Fruit fly (Drosophila melanogaster) whole organism, embryonic: Measurements from ENCODE around the gene CG43059.

Experiments used
- Abd-B ChIP-seq: fragments of 200-800 bp; sonication (Bioruptor generic); optimal IDR thresholded peaks from 2 replicates; lab custom pipeline; 2018; ENCODE audit warnings: missing biosample characterization, mild to moderate bottlenecking, missing genetic modification characterization, moderate library complexity
- Adf1 ChIP-seq: fragments of 200-800 bp; sonication (Bioruptor generic); IDR thresholded peaks from 2 replicates; pipeline ENCODE4 v1.3.6; 2022; ENCODE audit warnings: missing biosample characterization, missing genetic modification characterization
- CG11093 ChIP-seq: fragments of 200-800 bp; sonication (Bioruptor generic); IDR thresholded peaks from 3 replicates; pipeline ENCODE4 v1.3.6; 2022; ENCODE audit warnings: missing biosample characterization, missing genetic modification characterization
- CG11695 ChIP-seq: fragments of 200-800 bp; sonication (Bioruptor generic); IDR thresholded peaks from 3 replicates; pipeline ENCODE4 v1.3.6; 2022; ENCODE audit warnings: missing biosample characterization, missing genetic modification characterization
- CG12104 ChIP-seq: fragments of 200-800 bp; sonication (Bioruptor generic); optimal IDR thresholded peaks from 3 replicates; lab custom pipeline; 2016; ENCODE audit warnings: missing biosample characterization, missing genetic modification characterization
- CG12659 ChIP-seq: fragments of 200-800 bp; sonication (Bioruptor generic); optimal IDR thresholded peaks from 3 replicates; lab custom pipeline; 2017; ENCODE audit warnings: mild to moderate bottlenecking, missing biosample characterization, missing genetic modification reagents, missing genetic modification characterization
- CG15269 ChIP-seq: fragments of 200-800 bp; sonication (Bioruptor generic); optimal IDR thresholded peaks from 2 replicates; lab custom pipeline; 2018; ENCODE audit warnings: missing biosample characterization, mild to moderate bottlenecking, missing genetic modification characterization, moderate library complexity
- CG1647 ChIP-seq: fragments of 200-800 bp; sonication (Bioruptor generic); optimal IDR thresholded peaks from 3 replicates; lab custom pipeline; 2016; ENCODE audit warnings: missing biosample characterization, missing genetic modification characterization
- CG18011 ChIP-seq: fragments of 200-800 bp; sonication (Bioruptor generic); optimal IDR thresholded peaks from 2 replicates; lab custom pipeline; 2017; ENCODE audit warnings: missing biosample characterization, missing genetic modification characterization, mild to moderate bottlenecking, moderate library complexity, missing genotype
- CG18599 ChIP-seq: fragments of 200-800 bp; sonication (Bioruptor generic); optimal IDR thresholded peaks from 3 replicates; lab custom pipeline; 2017; ENCODE audit warnings: missing biosample characterization, missing genetic modification characterization, mild to moderate bottlenecking, moderate library complexity, missing genetic modification reagents
- CG2120 ChIP-seq: fragments of 200-800 bp; sonication (Bioruptor generic); optimal IDR thresholded peaks from 3 replicates; lab custom pipeline; 2016; ENCODE audit warnings: missing biosample characterization, missing genetic modification characterization
- CG31441 ChIP-seq: fragments of 200-800 bp; sonication (Bioruptor generic); IDR thresholded peaks from 2 replicates; pipeline ENCODE4 v1.3.6; 2022; ENCODE audit warnings: missing biosample characterization, missing genetic modification characterization
- CG33213 ChIP-seq: fragments of 200-800 bp; sonication (Bioruptor generic); optimal IDR thresholded peaks from 3 replicates; lab custom pipeline; 2016; ENCODE audit warnings: missing biosample characterization, missing genetic modification characterization
- CG33557 ChIP-seq: fragments of 200-800 bp; sonication (Bioruptor generic); optimal IDR thresholded peaks from 2 replicates; lab custom pipeline; 2019; ENCODE audit warnings: missing biosample characterization, mild to moderate bottlenecking, missing genetic modification characterization, moderate library complexity
- CG5180 ChIP-seq: fragments of 200-800 bp; sonication (Bioruptor generic); optimal IDR thresholded peaks from 3 replicates; lab custom pipeline; 2017; ENCODE audit warnings: missing biosample characterization, missing genetic modification characterization, mild to moderate bottlenecking, moderate library complexity, missing genetic modification reagents
- CG5953 ChIP-seq: fragments of 200-800 bp; sonication (Bioruptor generic); IDR thresholded peaks from 2 replicates; pipeline ENCODE4 v1.3.6; 2022; ENCODE audit warnings: missing biosample characterization, missing genetic modification characterization
- CG8388 ChIP-seq: fragments of 200-800 bp; sonication (Bioruptor generic); optimal IDR thresholded peaks from 2 replicates; lab custom pipeline; 2019; ENCODE audit warnings: missing biosample characterization, mild to moderate bottlenecking, missing genetic modification characterization, moderate library complexity
- Gug ChIP-seq: fragments of 200-800 bp; sonication (Bioruptor generic); IDR thresholded peaks from 4 replicates; pipeline ENCODE4 v1.3.6; 2022; ENCODE audit warnings: missing biosample characterization, missing genetic modification characterization
- H2.0 ChIP-seq: fragments of 200-800 bp; sonication (Bioruptor generic); IDR thresholded peaks from 2 replicates; pipeline ENCODE4 v1.3.6; 2022; ENCODE audit warnings: missing biosample characterization, missing genetic modification characterization
- HmgZ ChIP-seq: fragments of 200-800 bp; sonication (Bioruptor generic); optimal IDR thresholded peaks from 2 replicates; lab custom pipeline; 2018; ENCODE audit warnings: missing biosample characterization, mild to moderate bottlenecking, missing genetic modification characterization
- Hmr ChIP-seq: fragments of 200-800 bp; sonication (Bioruptor generic); optimal IDR thresholded peaks from 3 replicates; lab custom pipeline; 2017; ENCODE audit warnings: mild to moderate bottlenecking, missing biosample characterization, missing genetic modification reagents, missing genetic modification characterization
- Hmx ChIP-seq: fragments of 200-800 bp; sonication (Bioruptor generic); optimal IDR thresholded peaks from 2 replicates; lab custom pipeline; 2016; ENCODE audit warnings: missing biosample characterization, missing genetic modification characterization
- Hr78 ChIP-seq, 2 experiments: fragments of 200-800 bp in 1 of 2; fragments of >200 bp in 1 of 2; sonication (Bioruptor generic) in 1 of 2; optimal IDR thresholded peaks; 2 replicates each; lab custom pipeline; 2017 to 2019; ENCODE audit warnings: missing biosample characterization in 2 of 2, missing genetic modification characterization in 2 of 2, mild to moderate bottlenecking in 1 of 2, moderate library complexity in 1 of 2
- Mad ChIP-seq: fragments of 200-800 bp; sonication (Bioruptor generic); optimal IDR thresholded peaks from 2 replicates; lab custom pipeline; 2016; ENCODE audit warnings: missing biosample characterization, missing genetic modification characterization
- Oli ChIP-seq: fragments of 200-800 bp; sonication (Bioruptor generic); optimal IDR thresholded peaks from 2 replicates; lab custom pipeline; 2018; ENCODE audit warnings: missing biosample characterization, mild to moderate bottlenecking, missing genetic modification characterization, moderate library complexity
- Pdp1 ChIP-seq, 2 experiments: fragments of 200-800 bp; sonication (Bioruptor generic); optimal IDR thresholded peaks; 3 replicates each; lab custom pipeline; 2016; ENCODE audit warnings: missing biosample characterization in 2 of 2, missing genetic modification characterization in 2 of 2, mild to moderate bottlenecking in 1 of 2, moderate library complexity in 1 of 2
- Sin3A ChIP-seq: fragments of >200 bp; optimal IDR thresholded peaks from 2 replicates; lab custom pipeline; 2018
- Vsx1 ChIP-seq: fragments of 200-800 bp; sonication (Bioruptor generic); optimal IDR thresholded peaks from 2 replicates; lab custom pipeline; 2017; ENCODE audit warnings: missing biosample characterization, mild to moderate bottlenecking, missing genetic modification characterization, missing genetic modification reagents
- Xbp1 ChIP-seq: fragments of 200-800 bp; sonication (Bioruptor generic); optimal IDR thresholded peaks from 3 replicates; lab custom pipeline; 2016; ENCODE audit warnings: missing biosample characterization, mild to moderate bottlenecking, missing genetic modification characterization
- ab ChIP-seq: fragments of 200-800 bp; sonication (Bioruptor generic); optimal IDR thresholded peaks from 2 replicates; lab custom pipeline; 2016; ENCODE audit warnings: missing biosample characterization, missing genetic modification characterization
- bcd ChIP-seq: fragments of 200-800 bp; sonication (Bioruptor generic); optimal IDR thresholded peaks from 2 replicates; lab custom pipeline; 2017; ENCODE audit warnings: missing biosample characterization, mild to moderate bottlenecking, missing genetic modification characterization
- br ChIP-seq: fragments of >200 bp; optimal IDR thresholded peaks from 2 replicates; lab custom pipeline; 2017
- chm ChIP-seq: fragments of 200-800 bp; sonication (Bioruptor generic); IDR thresholded peaks from 2 replicates; pipeline ENCODE4 v1.3.6; 2022; ENCODE audit warnings: missing biosample characterization, missing genetic modification characterization
- ci ChIP-seq: fragments of 200-800 bp; sonication (Bioruptor generic); IDR thresholded peaks from 3 replicates; pipeline ENCODE4 v1.3.6; 2022; ENCODE audit warnings: missing biosample characterization, missing genetic modification characterization
- dmrt99B ChIP-seq: fragments of 200-800 bp; sonication (Bioruptor generic); optimal IDR thresholded peaks from 2 replicates; lab custom pipeline; 2018; ENCODE audit warnings: missing biosample characterization, mild to moderate bottlenecking, missing genetic modification characterization, moderate library complexity
- fd3F ChIP-seq: fragments of 200-800 bp; sonication (Bioruptor generic); optimal IDR thresholded peaks from 2 replicates; lab custom pipeline; 2018; ENCODE audit warnings: missing biosample characterization, mild to moderate bottlenecking, missing genetic modification characterization, moderate library complexity
- grau ChIP-seq: fragments of 200-800 bp; optimal IDR thresholded peaks from 3 replicates; lab custom pipeline; 2019; ENCODE audit warnings: missing biosample characterization, mild to moderate bottlenecking, missing genetic modification characterization, moderate library complexity
- hkb ChIP-seq, 2 experiments: fragments of 200-800 bp in 1 of 2; fragments of >200 bp in 1 of 2; sonication (Bioruptor generic) in 1 of 2; IDR thresholded peaks in 1 of 2; optimal IDR thresholded peaks in 1 of 2; 2 replicates each; pipeline versions ENCODE4 v1.3.6 to Lab custom; 2017 to 2022; ENCODE audit warnings: missing biosample characterization in 1 of 2, missing genetic modification characterization in 1 of 2
- jing ChIP-seq: fragments of 200-800 bp; sonication (Bioruptor generic); optimal IDR thresholded peaks from 2 replicates; lab custom pipeline; 2018; ENCODE audit warnings: missing biosample characterization, mild to moderate bottlenecking, missing genetic modification characterization
- lab ChIP-seq: fragments of 200-800 bp; sonication (Bioruptor generic); optimal IDR thresholded peaks from 3 replicates; lab custom pipeline; 2017; ENCODE audit warnings: missing biosample characterization, missing genetic modification characterization, mild to moderate bottlenecking, moderate library complexity, missing genetic modification reagents
- lmd ChIP-seq: fragments of 200-800 bp; sonication (Bioruptor generic); IDR thresholded peaks from 2 replicates; pipeline ENCODE4 v1.3.6; 2022; ENCODE audit warnings: missing biosample characterization, missing genetic modification characterization
- mam ChIP-seq: fragments of 200-800 bp; sonication (Bioruptor generic); optimal IDR thresholded peaks from 3 replicates; lab custom pipeline; 2016; ENCODE audit warnings: missing biosample characterization, missing genetic modification characterization
- org-1 ChIP-seq: fragments of 200-800 bp; sonication (Bioruptor generic); optimal IDR thresholded peaks from 2 replicates; lab custom pipeline; 2017; ENCODE audit warnings: missing biosample characterization, missing genetic modification characterization
- rib ChIP-seq: fragments of 200-800 bp; sonication (Bioruptor generic); IDR thresholded peaks from 2 replicates; pipeline ENCODE4 v1.3.6; 2022; ENCODE audit warnings: missing biosample characterization, missing genetic modification characterization
- row ChIP-seq: fragments of 200-800 bp; sonication (Bioruptor generic); IDR thresholded peaks from 3 replicates; pipeline ENCODE4 v1.3.6; 2022; ENCODE audit warnings: missing biosample characterization, missing genetic modification characterization
- slbo ChIP-seq: fragments of 200-800 bp; sonication (Bioruptor generic); IDR thresholded peaks from 2 replicates; pipeline ENCODE4 v1.3.6; 2022; ENCODE audit warnings: missing biosample characterization, missing genetic modification characterization
- tgo ChIP-seq: fragments of 200-800 bp; sonication (Bioruptor generic); IDR thresholded peaks from 3 replicates; pipeline ENCODE4 v1.3.6; 2022; ENCODE audit warnings: missing biosample characterization, missing genetic modification characterization
- tll ChIP-seq, 2 experiments: fragments of 200-800 bp in 1 of 2; fragments of >200 bp in 1 of 2; sonication (Bioruptor generic) in 1 of 2; optimal IDR thresholded peaks; 2 replicates each; lab custom pipeline; 2017 to 2019; ENCODE audit warnings: missing biosample characterization in 2 of 2, missing genetic modification characterization in 2 of 2, mild to moderate bottlenecking in 1 of 2, moderate library complexity in 1 of 2
- toy ChIP-seq: fragments of 200-800 bp; sonication (Bioruptor generic); IDR thresholded peaks from 2 replicates; pipeline ENCODE4 v1.3.6; 2022; ENCODE audit warnings: missing biosample characterization, missing genetic modification characterization
- trem ChIP-seq: fragments of 200-800 bp; optimal IDR thresholded peaks from 3 replicates; lab custom pipeline; 2019; ENCODE audit warnings: missing biosample characterization, mild to moderate bottlenecking, missing genetic modification characterization, moderate library complexity

Gene CG43059

DNA sequence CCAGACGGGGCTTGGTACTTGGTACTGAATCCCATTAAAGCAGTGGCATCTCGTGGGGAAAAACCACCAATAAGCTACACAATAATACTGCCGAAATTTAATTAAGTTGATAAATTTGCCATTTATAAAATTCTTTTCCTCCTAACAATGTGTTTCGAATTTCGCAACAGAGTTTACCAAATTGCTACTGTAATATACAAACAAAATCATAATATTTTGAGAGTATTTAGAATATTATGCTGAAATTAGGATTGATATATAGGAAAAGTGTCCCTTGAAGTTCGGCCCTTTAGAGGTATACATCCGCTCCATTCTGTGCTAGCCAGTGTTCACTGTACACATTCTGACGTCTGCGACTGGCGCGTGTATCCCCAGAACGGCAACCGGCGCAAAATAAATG is 34.1 kb downstream of the CG43059 start:
- no peak for TF ChIP-seq Hr78 (GFP tag; optimal IDR thresholded peaks at IDR 0.05; lab: Kevin White, UChicago)
- TF ChIP-seq CG1647 (GFP tag; lab: Kevin White, UChicago): no peak
- no peak for TF ChIP-seq ab (GFP tag; lab: Kevin White, UChicago)
- 0 out of 2 replicates have a peak, but pooled peaks have one; percentile 38 for TF ChIP-seq lmd
- TF ChIP-seq CG15269: peak; percentile 28
- TF ChIP-seq CG18599: peak; percentile 59
- peak; percentile 5 for TF ChIP-seq Hmr (GFP tag; lab: Kevin White, UChicago)
- peak; percentile 18 for TF ChIP-seq CG12659 (GFP tag; lab: Kevin White, UChicago)
- no peak for TF ChIP-seq Hmx (GFP tag; lab: Kevin White, UChicago)
- 0 out of 3 replicates have a peak, but pooled peaks have one; percentile 19 for TF ChIP-seq CG11093
- no peak for TF ChIP-seq dmrt99B (tag; lab: Kevin White, UChicago)
- no peak for TF ChIP-seq tll (GFP tag; optimal IDR thresholded peaks at IDR 0.05; lab: Kevin White, UChicago)
- peak; percentile 76 for TF ChIP-seq grau
- TF ChIP-seq Pdp1 (GFP tag; optimal IDR thresholded peaks at IDR 0.05; lab: Kevin White, UChicago): peak in 1 of 2 experiments; percentile 8
- TF ChIP-seq Xbp1 (GFP tag; lab: Kevin White, UChicago): peak; percentile 21
- TF ChIP-seq slbo (GFP tag; lab: Robert Waterston, UW): peak; percentile 36; the same call in 1 of the 2 replicates
- no peak for TF ChIP-seq CG5180
- TF ChIP-seq mam (GFP tag; lab: Kevin White, UChicago): peak; percentile 7
- TF ChIP-seq CG8388 (GFP tag; lab: Kevin White, UChicago): no peak
- no peak for TF ChIP-seq CG18011 (GFP tag; lab: Kevin White, UChicago)
- TF ChIP-seq rib: no peak
- TF ChIP-seq toy (GFP tag; lab: Robert Waterston, UW): no peak
- no peak for TF ChIP-seq Abd-B (GFP tag; lab: Kevin White, UChicago)
- TF ChIP-seq CG31441 (GFP tag; lab: Robert Waterston, UW): no peak
- TF ChIP-seq CG2120: peak; percentile 64
- no peak for TF ChIP-seq trem (tag; lab: Kevin White, UChicago)
- TF ChIP-seq CG5953 (GFP tag; lab: Robert Waterston, UW): no peak
- TF ChIP-seq CG11695 (GFP tag; lab: Robert Waterston, UW): 0 out of 3 replicates have a peak, but pooled peaks have one; percentile 36
- no peak for TF ChIP-seq Vsx1 (GFP tag; lab: Kevin White, UChicago)
- peak; percentile 1; the same call in 1 of the 4 replicates for TF ChIP-seq Gug (GFP tag; lab: Robert Waterston, UW)
- TF ChIP-seq row: peak; percentile 43; the same call in 2 of the 3 replicates
- TF ChIP-seq bcd (GFP tag; lab: Kevin White, UChicago): peak; percentile 26
- TF ChIP-seq lab (GFP tag; lab: Kevin White, UChicago): peak; percentile 40
- TF ChIP-seq Oli: peak; percentile 18
- no peak for TF ChIP-seq Mad
- TF ChIP-seq Sin3A: no peak
- no peak for TF ChIP-seq CG33213
- TF ChIP-seq jing: no peak
- no peak for TF ChIP-seq CG33557
- no peak for TF ChIP-seq hkb (optimal IDR thresholded peaks at IDR 0.05; lab: Kevin White, UChicago)
- 0 out of 2 replicates have a peak, but pooled peaks have one; percentile 11 for TF ChIP-seq hkb (GFP tag; IDR thresholded peaks at IDR 0.05; lab: Robert Waterston, UW)
- no peak for TF ChIP-seq Adf1 (GFP tag; lab: Robert Waterston, UW)
- no peak for TF ChIP-seq br (lab: Kevin White, UChicago)
- no peak for TF ChIP-seq fd3F
- TF ChIP-seq HmgZ (tag; lab: Kevin White, UChicago): no peak
- no peak for TF ChIP-seq tgo (GFP tag; lab: Robert Waterston, UW)
- TF ChIP-seq CG12104 (GFP tag; lab: Kevin White, UChicago): no peak
- no peak for TF ChIP-seq chm (GFP tag; lab: Robert Waterston, UW)
- 0 out of 3 replicates have a peak, but pooled peaks have one; percentile 16 for TF ChIP-seq ci (GFP tag; lab: Robert Waterston, UW)
- TF ChIP-seq H2.0 (GFP tag; lab: Robert Waterston, UW): no peak
- TF ChIP-seq org-1 (GFP tag; lab: Kevin White, UChicago): no peak
